Worm (Caenorhabditis elegans): Measurements from ENCODE around the gene F41G4.8.

The F41G4.8 gene

ce11 chrX:16799065-16799663 lies 45.7 kb downstream of the F41G4.8 start (continued):
- peak; percentile 40 for TF ChIP-seq fkh-10 (GFP tag; optimal IDR thresholded peaks at IDR 0.05)
- no peak for TF ChIP-seq fkh-4 (tag; optimal IDR thresholded peaks at IDR 0.05; ENCODE audit: borderline replicate concordance)
- no peak for TF ChIP-seq nhr-28 (tag; optimal IDR thresholded peaks at IDR 0.05)
- peak; percentile 93 for TF ChIP-seq lin-14 (GFP tag; optimal IDR thresholded peaks at IDR 0.05)
- no peak for TF ChIP-seq elt-2 (tag; optimal IDR thresholded peaks at IDR 0.05)
- peak; percentile 82 for TF ChIP-seq blmp-1 (tag; optimal IDR thresholded peaks at IDR 0.05)
- TF ChIP-seq zip-4 (GFP tag; optimal IDR thresholded peaks at IDR 0.05), result peak; percentile 10
- no peak for TF ChIP-seq sup-37 (GFP tag; optimal IDR thresholded peaks at IDR 0.05)
- TF ChIP-seq nhr-20 (tag; optimal IDR thresholded peaks at IDR 0.05), result peak; percentile 54
- TF ChIP-seq hpl-2 (GFP tag; optimal IDR thresholded peaks at IDR 0.05), result no peak
- TF ChIP-seq mdl-1 (tag; optimal IDR thresholded peaks at IDR 0.05), result peak in 1 of 2 experiments; percentile 52
- TF ChIP-seq sox-4 (tag; optimal IDR thresholded peaks at IDR 0.05), result no peak
- TF ChIP-seq efl-3 (GFP tag; optimal IDR thresholded peaks at IDR 0.05), result no peak
- TF ChIP-seq nhr-19 (GFP tag; conservative IDR thresholded peaks at IDR 0.05), result peak; percentile 36
- no peak for TF ChIP-seq unc-30 (tag; optimal IDR thresholded peaks at IDR 0.05)
- peak in 2 of 3 experiments; percentile 17 to 21 for TF ChIP-seq dpl-1 (GFP tag; optimal IDR thresholded peaks at IDR 0.05)
- peak; percentile 91 for TF ChIP-seq mep-1 (tag; optimal IDR thresholded peaks at IDR 0.05)
- TF ChIP-seq ceh-63 (GFP tag; optimal IDR thresholded peaks at IDR 0.05), result no peak
- peak; percentile 37 to 57 for TF ChIP-seq lsy-2 (tag; optimal IDR thresholded peaks at IDR 0.05)
- no peak for TF ChIP-seq mab-9 (GFP tag; IDR thresholded peaks at IDR 0.05)
- no peak for TF ChIP-seq vab-15 (tag; optimal IDR thresholded peaks at IDR 0.05)
- TF ChIP-seq tbx-2 (tag; optimal IDR thresholded peaks at IDR 0.05), result peak; percentile 64

ce11 chrX:16798621-16799020 lies 46.2 kb downstream of the F41G4.8 start:
- TF ChIP-seq sox-4 (tag; optimal IDR thresholded peaks at IDR 0.05), result no peak
- peak; percentile 13 for TF ChIP-seq lin-13 (GFP tag; optimal IDR thresholded peaks at IDR 0.05)
- peak; percentile 28 for TF ChIP-seq ama-1 (optimal IDR thresholded peaks at IDR 0.05)
- TF ChIP-seq lin-35 (GFP tag; optimal IDR thresholded peaks at IDR 0.05), result peak in 1 of 2 experiments; percentile 34
- no peak for TF ChIP-seq snu-23 (GFP tag; optimal IDR thresholded peaks at IDR 0.05)
- TF ChIP-seq C16A3.4 (tag; optimal IDR thresholded peaks at IDR 0.05), result peak; percentile 2
- peak; percentile 78 for TF ChIP-seq nhr-85 (tag)
- TF ChIP-seq elt-2 (tag; optimal IDR thresholded peaks at IDR 0.05), result peak; percentile 62

- TF ChIP-seq unc-30 (tag; optimal IDR thresholded peaks at IDR 0.05), result no peak
- peak; percentile 89 for TF ChIP-seq lin-13 (GFP tag; optimal IDR thresholded peaks at IDR 0.05)
- TF ChIP-seq nhr-19 (GFP tag; conservative IDR thresholded peaks at IDR 0.05), result peak; percentile 91
- no peak for TF ChIP-seq alr-1 (tag; optimal IDR thresholded peaks at IDR 0.05; ENCODE audit: borderline replicate concordance)
- peak; percentile 66 for TF ChIP-seq elt-2 (tag; optimal IDR thresholded peaks at IDR 0.05)
- TF ChIP-seq pag-3 (tag; optimal IDR thresholded peaks at IDR 0.05; ENCODE audit: borderline replicate concordance, insufficient read depth), result no peak
- TF ChIP-seq ztf-11 (tag; optimal IDR thresholded peaks at IDR 0.05), result peak in 1 of 2 experiments; percentile 54
- peak; percentile 96 for TF ChIP-seq nhr-85 (tag)
- peak; percentile 59 to 65 (median 61) for TF ChIP-seq dpl-1 (GFP tag; optimal IDR thresholded peaks at IDR 0.05)
- no peak for TF ChIP-seq C34B4.2 (tag; optimal IDR thresholded peaks at IDR 0.05)
- peak; percentile 66 for TF ChIP-seq snpc-4 (tag; optimal IDR thresholded peaks at IDR 0.05)
- no peak for TF ChIP-seq ces-1 (GFP tag; optimal IDR thresholded peaks at IDR 0.05)
- no peak for TF ChIP-seq ceh-90 (tag; optimal IDR thresholded peaks at IDR 0.05)
- peak; percentile 74 for TF ChIP-seq fos-1 (tag; optimal IDR thresholded peaks at IDR 0.05)
- peak; percentile 78 for TF ChIP-seq blmp-1 (tag; optimal IDR thresholded peaks at IDR 0.05)
- peak; percentile 84 for TF ChIP-seq C16A3.4 (tag; optimal IDR thresholded peaks at IDR 0.05)
- peak; percentile 69 to 77 for TF ChIP-seq egl-27 (tag; optimal IDR thresholded peaks at IDR 0.05)
- TF ChIP-seq lin-14 (GFP tag; optimal IDR thresholded peaks at IDR 0.05), result peak; percentile 100
- no peak for TF ChIP-seq hlh-17 (GFP tag; optimal IDR thresholded peaks at IDR 0.05; ENCODE audit: borderline replicate concordance)
- peak; percentile 55 to 99 for TF ChIP-seq mdl-1 (tag; optimal IDR thresholded peaks at IDR 0.05)
- TF ChIP-seq lin-35 (GFP tag; optimal IDR thresholded peaks at IDR 0.05), result peak; percentile 70 to 88
- TF ChIP-seq rnt-1 (tag; optimal IDR thresholded peaks at IDR 0.05), result peak; percentile 86
- TF ChIP-seq efl-1 (optimal IDR thresholded peaks at IDR 0.05), result peak; percentile 66 to 80
- peak; percentile 33 to 87 for TF ChIP-seq efl-1 (GFP tag; optimal IDR thresholded peaks at IDR 0.05 in 1 of 2)
- peak; percentile 50 for TF ChIP-seq lin-39 (tag; optimal IDR thresholded peaks at IDR 0.05)
- peak; percentile 85 for TF ChIP-seq nhr-11 (tag; optimal IDR thresholded peaks at IDR 0.05)
- no peak for TF ChIP-seq tlp-1 (tag; optimal IDR thresholded peaks at IDR 0.05)
- TF ChIP-seq nhr-84 (tag; optimal IDR thresholded peaks at IDR 0.05), result no peak
- peak; percentile 69 for TF ChIP-seq lir-3 (tag; optimal IDR thresholded peaks at IDR 0.05; ENCODE audit: poor library complexity)
- TF ChIP-seq sup-37 (GFP tag; optimal IDR thresholded peaks at IDR 0.05), result peak; percentile 25
- peak; percentile 88 for TF ChIP-seq xbp-1 (tag; optimal IDR thresholded peaks at IDR 0.05)
Measured at ce11 chrX:16796826-16797225, 48.0 kb downstream of the F41G4.8 start.
